Fruit fly (Drosophila melanogaster) whole organism, embryonic: Measurements from ENCODE around the gene CG31735.
A peak's percentile ranks its signal among the peaks of the same experiment; 100 is the strongest.

Source experiments
- CG10366 ChIP-seq: fragments of 200-800 bp; sonication (Bioruptor generic); IDR thresholded peaks from 2 replicates; pipeline ENCODE4 v1.3.6; 2022; ENCODE audit warnings: missing biosample characterization, missing genetic modification characterization
- CG10431 ChIP-seq: fragments of 200-800 bp; sonication (Bioruptor generic); optimal IDR thresholded peaks from 3 replicates; lab custom pipeline; 2018; ENCODE audit warnings: missing biosample characterization, mild to moderate bottlenecking, missing genetic modification characterization
- CG11247 ChIP-seq: fragments of 200-800 bp; sonication (Bioruptor generic); IDR thresholded peaks from 2 replicates; pipeline ENCODE4 v1.3.6; 2022; ENCODE audit warnings: missing biosample characterization, missing genetic modification characterization
- CG11504 ChIP-seq: fragments of 200-800 bp; sonication (Bioruptor generic); optimal IDR thresholded peaks from 3 replicates; lab custom pipeline; 2019; ENCODE audit warnings: missing biosample characterization, mild to moderate bottlenecking, missing genetic modification characterization, moderate library complexity
- CG12769 ChIP-seq: fragments of 200-800 bp; sonication (Bioruptor generic); optimal IDR thresholded peaks from 2 replicates; lab custom pipeline; 2019; ENCODE audit warnings: missing biosample characterization, mild to moderate bottlenecking, missing genetic modification characterization, moderate library complexity
- CG12942 ChIP-seq: fragments of 200-800 bp; sonication (Bioruptor generic); optimal IDR thresholded peaks from 3 replicates; lab custom pipeline; 2016; ENCODE audit warnings: missing biosample characterization, missing genetic modification characterization
- CG13775 ChIP-seq: fragments of 200-800 bp; sonication (Bioruptor generic); optimal IDR thresholded peaks from 3 replicates; lab custom pipeline; 2017; ENCODE audit warnings: missing biosample characterization, mild to moderate bottlenecking, missing genetic modification characterization
- CG1529 ChIP-seq: fragments of 200-800 bp; sonication (Bioruptor generic); optimal IDR thresholded peaks from 3 replicates; lab custom pipeline; 2018; ENCODE audit warnings: missing biosample characterization, missing genetic modification characterization
- CG15601 ChIP-seq: fragments of 200-800 bp; sonication (Bioruptor generic); optimal IDR thresholded peaks from 3 replicates; lab custom pipeline; 2019; ENCODE audit warnings: missing biosample characterization, mild to moderate bottlenecking, missing genetic modification characterization, moderate library complexity
- CG2199 ChIP-seq: fragments of 200-800 bp; sonication (Bioruptor generic); IDR thresholded peaks from 3 replicates; pipeline ENCODE4 v1.3.6; 2022; ENCODE audit warnings: missing biosample characterization, missing genetic modification characterization
- CG3407 ChIP-seq: fragments of 200-800 bp; sonication (Bioruptor generic); optimal IDR thresholded peaks from 2 replicates; lab custom pipeline; 2018; ENCODE audit warnings: missing biosample characterization, mild to moderate bottlenecking, missing genetic modification characterization
- CG4854 ChIP-seq: fragments of 200-800 bp; sonication (Bioruptor generic); optimal IDR thresholded peaks from 2 replicates; lab custom pipeline; 2016; ENCODE audit warnings: missing biosample characterization, missing genetic modification characterization, inconsistent platforms
- CG7556 ChIP-seq: fragments of 200-800 bp; sonication (Bioruptor generic); optimal IDR thresholded peaks from 2 replicates; lab custom pipeline; 2017; ENCODE audit warnings: missing biosample characterization, mild to moderate bottlenecking, missing genetic modification characterization
- CG7839 ChIP-seq: fragments of 200-800 bp; sonication (Bioruptor generic); optimal IDR thresholded peaks from 3 replicates; lab custom pipeline; 2018; ENCODE audit warnings: missing biosample characterization, mild to moderate bottlenecking, missing genetic modification characterization, moderate library complexity
- CG8765 ChIP-seq: fragments of 200-800 bp; sonication (Bioruptor generic); IDR thresholded peaks from 2 replicates; pipeline ENCODE4 v1.3.6; 2022; ENCODE audit warnings: missing biosample characterization, missing genetic modification characterization
- CG9609 ChIP-seq: fragments of 200-800 bp; sonication (Bioruptor generic); optimal IDR thresholded peaks from 3 replicates; lab custom pipeline; 2016; ENCODE audit warnings: missing biosample characterization, missing genetic modification characterization
- CG9797 ChIP-seq: fragments of 200-800 bp; sonication (Bioruptor generic); optimal IDR thresholded peaks from 3 replicates; lab custom pipeline; 2018; ENCODE audit warnings: missing biosample characterization, mild to moderate bottlenecking, missing genetic modification characterization
- CkIIα-i1 ChIP-seq: fragments of 200-800 bp; sonication (Bioruptor generic); IDR thresholded peaks from 2 replicates; pipeline ENCODE4 v1.3.6; 2022; ENCODE audit warnings: missing biosample characterization, missing genetic modification characterization
- CoRest ChIP-seq: fragments of 200-800 bp; sonication (Bioruptor generic); optimal IDR thresholded peaks from 3 replicates; lab custom pipeline; 2018; ENCODE audit warnings: missing biosample characterization, mild to moderate bottlenecking, missing genetic modification characterization, moderate library complexity
- D19B ChIP-seq: fragments of 200-800 bp; sonication (Bioruptor generic); optimal IDR thresholded peaks from 2 replicates; lab custom pipeline; 2017; ENCODE audit warnings: missing biosample characterization, mild to moderate bottlenecking, missing genetic modification characterization
- Dbx ChIP-seq: fragments of 200-800 bp; sonication (Bioruptor generic); IDR thresholded peaks from 3 replicates; pipeline ENCODE4 v1.3.6; 2022; ENCODE audit warnings: missing biosample characterization, missing genetic modification characterization
- Doc3 ChIP-seq: fragments of 200-800 bp; sonication (Bioruptor generic); IDR thresholded peaks from 3 replicates; pipeline ENCODE4 v1.3.6; 2022; ENCODE audit warnings: missing biosample characterization, missing genetic modification characterization; ENCODE audit not compliant: partially characterized antibody
- Dref ChIP-seq: fragments of 200-800 bp; sonication (Bioruptor generic); IDR thresholded peaks from 2 replicates; pipeline ENCODE4 v1.3.6; 2022; ENCODE audit warnings: missing biosample characterization, missing genetic modification characterization
- Nf-YC ChIP-seq: fragments of 200-800 bp; optimal IDR thresholded peaks from 3 replicates; lab custom pipeline; 2019; ENCODE audit warnings: missing biosample characterization, mild to moderate bottlenecking, missing genetic modification characterization, moderate library complexity
- Oli ChIP-seq: fragments of 200-800 bp; sonication (Bioruptor generic); optimal IDR thresholded peaks from 2 replicates; lab custom pipeline; 2018; ENCODE audit warnings: missing biosample characterization, mild to moderate bottlenecking, missing genetic modification characterization, moderate library complexity
- Scr ChIP-seq: fragments of 200-800 bp; sonication (Bioruptor generic); IDR thresholded peaks from 2 replicates; pipeline ENCODE4 v1.3.6; 2022; ENCODE audit warnings: missing biosample characterization, missing genetic modification characterization; ENCODE audit not compliant: partially characterized antibody
- Six4 ChIP-seq: fragments of 200-800 bp; sonication (Bioruptor generic); optimal IDR thresholded peaks from 2 replicates; lab custom pipeline; 2016; ENCODE audit warnings: missing biosample characterization, missing genetic modification characterization
- Trl ChIP-seq, 3 experiments: fragments of >200 bp in 2 of 3; fragments of 200-800 bp in 1 of 3; sonication (Bioruptor generic) in 1 of 3; optimal IDR thresholded peaks; 2 replicates in 1 of 3; 3 replicates in 2 of 3; lab custom pipeline; 2016 to 2017; ENCODE audit warnings: missing biosample characterization in 1 of 3, missing genetic modification characterization in 1 of 3
- bab2 ChIP-seq: fragments of 200-800 bp; sonication (Bioruptor generic); optimal IDR thresholded peaks from 2 replicates; lab custom pipeline; 2016; ENCODE audit warnings: missing biosample characterization, missing genetic modification characterization
- bbx ChIP-seq: fragments of 200-800 bp; sonication (Bioruptor generic); IDR thresholded peaks from 2 replicates; pipeline ENCODE4 v1.3.6; 2022; ENCODE audit warnings: missing biosample characterization, missing genetic modification characterization; ENCODE audit not compliant: partially characterized antibody
- bcd ChIP-seq: fragments of 200-800 bp; sonication (Bioruptor generic); optimal IDR thresholded peaks from 2 replicates; lab custom pipeline; 2017; ENCODE audit warnings: missing biosample characterization, mild to moderate bottlenecking, missing genetic modification characterization
- crol ChIP-seq: fragments of 200-800 bp; sonication (Bioruptor generic); IDR thresholded peaks from 2 replicates; pipeline ENCODE4 v1.3.6; 2022; ENCODE audit warnings: missing biosample characterization, missing genetic modification characterization
- crp ChIP-seq, 2 experiments: fragments of 200-800 bp; sonication (Bioruptor generic); optimal IDR thresholded peaks; 2 replicates in 1 of 2; 3 replicates in 1 of 2; lab custom pipeline; 2017; ENCODE audit warnings: missing biosample characterization in 2 of 2, missing genetic modification characterization in 2 of 2, mild to moderate bottlenecking in 1 of 2, moderate library complexity in 1 of 2
- dati ChIP-seq: fragments of 200-800 bp; sonication (Bioruptor generic); IDR thresholded peaks from 2 replicates; pipeline ENCODE4 v1.3.6; 2022; ENCODE audit warnings: missing biosample characterization, missing genetic modification characterization
- dpn ChIP-seq, 2 experiments: fragments of 200-800 bp; sonication (Bioruptor generic); optimal IDR thresholded peaks; 3 replicates each; lab custom pipeline; 2016; ENCODE audit warnings: missing biosample characterization in 2 of 2, missing genetic modification characterization in 2 of 2
- eve ChIP-seq, 2 experiments: fragments of >200 bp; optimal IDR thresholded peaks; 2 replicates each; lab custom pipeline; 2017; ENCODE audit warnings: missing biosample characterization in 2 of 2, missing genetic modification characterization in 2 of 2
- gce ChIP-seq: fragments of 200-800 bp; sonication (Bioruptor generic); IDR thresholded peaks from 3 replicates; pipeline ENCODE4 v1.3.6; 2022; ENCODE audit warnings: missing biosample characterization, missing genetic modification characterization
- gfzf ChIP-seq: fragments of 200-800 bp; sonication (Bioruptor generic); optimal IDR thresholded peaks from 2 replicates; lab custom pipeline; 2016; ENCODE audit warnings: missing biosample characterization, mild to moderate bottlenecking, missing genetic modification characterization, moderate library complexity
- jigr1 ChIP-seq: fragments of 200-800 bp; sonication (Bioruptor generic); IDR thresholded peaks from 3 replicates; pipeline ENCODE4 v1.3.6; 2022; ENCODE audit warnings: missing biosample characterization, missing genetic modification characterization
- mam ChIP-seq: fragments of 200-800 bp; sonication (Bioruptor generic); optimal IDR thresholded peaks from 3 replicates; lab custom pipeline; 2016; ENCODE audit warnings: missing biosample characterization, missing genetic modification characterization
- nerfin-1 ChIP-seq: fragments of 200-800 bp; sonication (Bioruptor generic); optimal IDR thresholded peaks from 3 replicates; lab custom pipeline; 2019; ENCODE audit warnings: missing biosample characterization, mild to moderate bottlenecking, missing genetic modification characterization, moderate library complexity
- oc ChIP-seq: fragments of 200-800 bp; sonication (Bioruptor generic); optimal IDR thresholded peaks from 2 replicates; lab custom pipeline; 2018; ENCODE audit warnings: missing biosample characterization, mild to moderate bottlenecking, missing genetic modification characterization, moderate library complexity
- sc ChIP-seq, 3 experiments: fragments of >200 bp in 2 of 3; fragments of 200-800 bp in 1 of 3; sonication (Bioruptor generic) in 1 of 3; optimal IDR thresholded peaks; 2 replicates in 2 of 3; 3 replicates in 1 of 3; lab custom pipeline; 2017; ENCODE audit warnings: mild to moderate bottlenecking in 1 of 3, missing biosample characterization in 1 of 3, missing genetic modification characterization in 1 of 3, missing genetic modification reagents in 1 of 3
- so ChIP-seq: fragments of 200-800 bp; sonication (Bioruptor generic); IDR thresholded peaks from 3 replicates; pipeline ENCODE4 v1.3.6; 2022; ENCODE audit warnings: missing biosample characterization, missing genetic modification characterization
- toy ChIP-seq: fragments of 200-800 bp; sonication (Bioruptor generic); IDR thresholded peaks from 2 replicates; pipeline ENCODE4 v1.3.6; 2022; ENCODE audit warnings: missing biosample characterization, missing genetic modification characterization
- ttk ChIP-seq: fragments of 200-800 bp; sonication (Bioruptor generic); IDR thresholded peaks from 2 replicates; pipeline ENCODE4 v2.1.2; 2022; ENCODE audit warnings: missing biosample characterization, missing genetic modification characterization
- usp ChIP-seq: fragments of >200 bp; optimal IDR thresholded peaks from 2 replicates; lab custom pipeline; 2017; ENCODE audit warnings: missing biosample characterization, missing genetic modification characterization

CG31735 gene

dm6 chr2L:15912008-15912900, 17.0 kb downstream of the CG31735 start (continued):
- TF ChIP-seq CG11247 (GFP tag; lab: Robert Waterston, UW) (peak; percentile 78), so (GFP tag; lab: Robert Waterston, UW) (peak; percentile 48; the same call in 2 of the 3 replicates), Nf-YC (tag; lab: Kevin White, UChicago) (peak; percentile 89), Six4 (peak; percentile 87), CG7839 (peak; percentile 96), ttk (GFP tag; lab: Robert Waterston, UW) (peak; percentile 84), CG10366 (GFP tag; lab: Robert Waterston, UW) (peak; percentile 96), CG9797 (GFP tag; lab: Kevin White, UChicago) (peak; percentile 1), jigr1 (peak; percentile 82), Oli (tag; lab: Kevin White, UChicago) (peak; percentile 93), Scr (GFP tag; lab: Robert Waterston, UW) (peak; percentile 9; the same call in 1 of the 2 replicates), dati (GFP tag; lab: Robert Waterston, UW) (no peak), gce (peak; percentile 70; the same call in 1 of the 3 replicates), gfzf (GFP tag; lab: Kevin White, UChicago) (no peak), CG12769 (tag; lab: Kevin White, UChicago) (peak; percentile 100), CG9609 (GFP tag; lab: Kevin White, UChicago) (no peak), mam (GFP tag; lab: Kevin White, UChicago) (peak; percentile 60), CG1529 (peak; percentile 78), nerfin-1 (tag; lab: Kevin White, UChicago) (peak; percentile 89), CG12942 (GFP tag; lab: Kevin White, UChicago) (peak; percentile 83), crp (GFP tag; optimal IDR thresholded peaks at IDR 0.05; lab: Kevin White, UChicago) (peak in 1 of 2 experiments; percentile 53), CG7556 (GFP tag; lab: Kevin White, UChicago) (peak; percentile 94), dpn (GFP tag; optimal IDR thresholded peaks at IDR 0.05; lab: Kevin White, UChicago) (peak; percentile 19 to 93), sc (optimal IDR thresholded peaks at IDR 0.05; lab: Kevin White, UChicago) (no peak), sc (GFP tag; optimal IDR thresholded peaks at IDR 0.05; lab: Kevin White, UChicago) (peak; percentile 78), oc (tag; lab: Kevin White, UChicago) (peak; percentile 97), usp (no peak), Trl (optimal IDR thresholded peaks at IDR 0.05; lab: Kevin White, UChicago) (peak in 1 of 2 experiments; percentile 50), Trl (GFP tag; optimal IDR thresholded peaks at IDR 0.05; lab: Kevin White, UChicago) (peak; percentile 26), D19B (GFP tag; lab: Kevin White, UChicago) (peak; percentile 87), bcd (GFP tag; lab: Kevin White, UChicago) (peak; percentile 89), CG10431 (GFP tag; lab: Kevin White, UChicago) (peak; percentile 84), CG8765 (GFP tag; lab: Robert Waterston, UW) (peak; percentile 33; the same call in 1 of the 2 replicates), CG3407 (GFP tag; lab: Kevin White, UChicago) (peak; percentile 85), CG15601 (tag; lab: Kevin White, UChicago) (peak; percentile 96), CkIIα-i1 (no peak), bab2 (GFP tag; lab: Kevin White, UChicago) (peak; percentile 28), CoRest (tag; lab: Kevin White, UChicago) (peak; percentile 99), eve (GFP tag; optimal IDR thresholded peaks at IDR 0.05; lab: Kevin White, UChicago) (peak in 1 of 2 experiments; percentile 96), CG2199 (GFP tag; lab: Robert Waterston, UW) (peak; percentile 83), toy (GFP tag; lab: Robert Waterston, UW) (peak; percentile 84), bbx (no peak), CG11504 (tag; lab: Kevin White, UChicago) (peak; percentile 97), CG13775 (GFP tag; lab: Kevin White, UChicago) (peak; percentile 82), Dbx (peak; percentile 75), CG4854 (GFP tag; lab: Kevin White, UChicago) (no peak), Dref (GFP tag; lab: Robert Waterston, UW) (no peak), Doc3 (GFP tag; lab: Robert Waterston, UW) (no peak), crol (GFP tag; lab: Robert Waterston, UW) (peak; percentile 95)
